Worm (Caenorhabditis elegans) whole organism, L4/young adult: ENCODE results near the gene K10D6.3.

Experiments
- dao-5 ChIP-seq: sonication (generic microtip); optimal IDR thresholded peaks from 2 replicates; lab custom pipeline; 2016; ENCODE audit warnings: missing genotype, missing genetic modification characterization, moderate library complexity, missing compliant biosample characterization
- him-1 ChIP-seq: sonication (generic microtip); optimal IDR thresholded peaks from 2 replicates; lab custom pipeline; 2016; ENCODE audit warnings: missing genotype, missing genetic modification reagents, missing genetic modification characterization, missing compliant biosample characterization

ce11 chrV:11156589-11156988 is 43.8 kb upstream of the K10D6.3 start:
- TF ChIP-seq him-1 (tag; lab: Kevin White, UChicago) (no peak), dao-5 (tag; lab: Kevin White, UChicago) (no peak)
